Worm (Caenorhabditis elegans) whole organism, L4/young adult: ENCODE measurements around the gene grd-8.

Source experiments
- W03F9.2 ChIP-seq: fragments of 150-350 bp; optimal IDR thresholded peaks from 2 replicates; lab custom pipeline; 2014; ENCODE audit warnings: missing biosample characterization, missing genetic modification characterization
- dao-5 ChIP-seq: sonication (generic microtip); optimal IDR thresholded peaks from 2 replicates; lab custom pipeline; 2016; ENCODE audit warnings: missing genotype, missing genetic modification characterization, moderate library complexity, missing compliant biosample characterization
- him-1 ChIP-seq: sonication (generic microtip); optimal IDR thresholded peaks from 2 replicates; lab custom pipeline; 2016; ENCODE audit warnings: missing genotype, missing genetic modification reagents, missing genetic modification characterization, missing compliant biosample characterization

ce11 chrV:7804801-7805163 lies 37.5 kb upstream of the grd-8 start, which contains the start of gene xpo-1:
- no peak for TF ChIP-seq him-1
- no peak for TF ChIP-seq dao-5
- no peak for TF ChIP-seq W03F9.2 (tag; lab: Kevin White, UChicago)
